Fruit fly (Drosophila melanogaster): Measurements from ENCODE around the gene OtopLa.
A peak's percentile ranks its signal among the peaks of the same experiment; 100 is the strongest.

The OtopLa gene

DNA sequence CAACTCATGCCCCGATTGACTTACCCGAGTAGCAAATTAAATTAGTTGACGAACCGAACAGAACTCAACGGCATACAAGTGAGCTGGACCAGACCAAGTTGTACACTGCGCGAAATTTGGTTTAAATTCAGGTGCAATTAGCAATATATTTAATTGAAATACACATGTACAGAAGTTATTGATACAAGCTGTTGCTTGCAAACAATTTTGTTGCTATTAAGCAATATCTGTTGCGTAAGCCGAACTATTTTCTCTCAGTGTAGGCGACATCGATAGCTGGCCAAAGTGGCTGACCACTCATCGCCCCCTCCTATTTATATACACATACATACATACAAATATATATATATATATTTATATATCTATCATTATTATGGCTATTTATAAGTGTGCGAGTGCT is 44.1 kb downstream of the OtopLa start (continued):
- TF ChIP-seq Drgx (GFP tag; IDR thresholded peaks at IDR 0.05) (no peak), sima (GFP tag; optimal IDR thresholded peaks at IDR 0.05) (no peak), Poxn (GFP tag; IDR thresholded peaks at IDR 0.05) (no peak), usp (GFP tag; optimal IDR thresholded peaks at IDR 0.05) (no peak), ap (GFP tag; IDR thresholded peaks at IDR 0.05) (no peak), CG11695 (GFP tag; IDR thresholded peaks at IDR 0.05) (no peak), CG18262 (tag; optimal IDR thresholded peaks at IDR 0.05) (peak; percentile 49), Abd-B (GFP tag; optimal IDR thresholded peaks at IDR 0.05) (no peak), CG7372 (GFP tag; IDR thresholded peaks at IDR 0.05) (0 out of 2 replicates have a peak, but pooled peaks have one; percentile 10), ranshi (GFP tag; IDR thresholded peaks at IDR 0.05) (peak; percentile 39; the same call in 1 of the 2 replicates), CG7357 (GFP tag; IDR thresholded peaks at IDR 0.05) (0 out of 3 replicates have a peak, but pooled peaks have one; percentile 25), lmd (GFP tag; IDR thresholded peaks at IDR 0.05) (peak; percentile 35; the same call in 1 of the 2 replicates), Ets97D (GFP tag; optimal IDR thresholded peaks at IDR 0.05) (no peak), aop (GFP tag; IDR thresholded peaks at IDR 0.05) (no peak), CG12744 (GFP tag; optimal IDR thresholded peaks at IDR 0.05) (no peak), CG8281 (tag; optimal IDR thresholded peaks at IDR 0.05) (no peak), CG17328 (GFP tag; IDR thresholded peaks at IDR 0.05) (peak; percentile 56; the same call in 1 of the 2 replicates), pum (GFP tag; optimal IDR thresholded peaks at IDR 0.05) (no peak), Blimp-1 (GFP tag; optimal IDR thresholded peaks at IDR 0.05) (peak; percentile 20), sob (GFP tag; IDR thresholded peaks at IDR 0.05) (no peak; the same call in 1 of the 2 replicates), Hr3 (GFP tag; optimal IDR thresholded peaks at IDR 0.05) (peak; percentile 6), Oaz (GFP tag; IDR thresholded peaks at IDR 0.05) (no peak), CG3407 (GFP tag; optimal IDR thresholded peaks at IDR 0.05) (no peak), Aef1 (GFP tag; IDR thresholded peaks at IDR 0.05) (no peak), CG7786 (GFP tag; optimal IDR thresholded peaks at IDR 0.05) (peak; percentile 15), CG14441 (GFP tag; IDR thresholded peaks at IDR 0.05) (peak; percentile 41; the same call in 1 of the 2 replicates), CG8478 (optimal IDR thresholded peaks at IDR 0.05) (no peak)

DNA sequence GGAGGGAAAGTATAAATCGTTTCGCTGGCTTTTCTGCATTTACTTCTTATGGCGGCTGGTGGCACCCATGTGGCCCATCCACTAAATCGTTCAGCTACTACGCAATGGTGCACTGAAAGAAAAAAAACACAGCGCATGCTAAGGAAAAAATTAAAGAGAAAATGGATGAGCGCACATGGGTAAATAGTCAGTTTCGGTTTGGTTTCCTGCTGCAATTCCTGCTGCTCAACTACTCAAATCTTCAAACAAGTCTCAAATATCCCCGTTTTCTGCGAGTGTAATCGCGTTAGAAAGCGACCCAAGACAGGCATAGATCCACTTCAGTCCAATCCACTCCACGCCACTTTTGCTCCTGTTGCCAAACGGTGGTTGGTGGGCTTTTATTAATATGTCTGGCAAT is 45.3 kb downstream of the OtopLa start:
- TF ChIP-seq insv (GFP tag; optimal IDR thresholded peaks at IDR 0.05) = no peak
- TF ChIP-seq Fer3 (tag; optimal IDR thresholded peaks at IDR 0.05) = no peak
- no peak for TF ChIP-seq E2f1 (GFP tag; IDR thresholded peaks at IDR 0.05)
- no peak for TF ChIP-seq chm (GFP tag; IDR thresholded peaks at IDR 0.05)
- TF ChIP-seq CG30403 (GFP tag; optimal IDR thresholded peaks at IDR 0.05) = no peak
- TF ChIP-seq org-1 (GFP tag; optimal IDR thresholded peaks at IDR 0.05) = no peak
- no peak for TF ChIP-seq her (GFP tag; optimal IDR thresholded peaks at IDR 0.05)
- no peak for TF ChIP-seq Abd-B (GFP tag; optimal IDR thresholded peaks at IDR 0.05)
- TF ChIP-seq lab (GFP tag; optimal IDR thresholded peaks at IDR 0.05) = no peak
- no peak for TF ChIP-seq Ssrp (tag; optimal IDR thresholded peaks at IDR 0.05)
- TF ChIP-seq esg (GFP tag; conservative IDR thresholded peaks at IDR 0.05) = no peak
- no peak for TF ChIP-seq MTF-1 (GFP tag; optimal IDR thresholded peaks at IDR 0.05; ENCODE audit: borderline replicate concordance)
- no peak for TF ChIP-seq ci (GFP tag; IDR thresholded peaks at IDR 0.05)
- TF ChIP-seq CG2129 (GFP tag; IDR thresholded peaks at IDR 0.05; ENCODE audit: partially characterized antibody) = no peak
- no peak for TF ChIP-seq CG16815 (GFP tag; optimal IDR thresholded peaks at IDR 0.05)
- no peak for TF ChIP-seq vfl (GFP tag; optimal IDR thresholded peaks at IDR 0.05)
- peak; percentile 27 for TF ChIP-seq Ets65A (GFP tag)
- no peak for TF ChIP-seq slou (GFP tag; optimal IDR thresholded peaks at IDR 0.05)
- TF ChIP-seq NK7.1 (GFP tag; optimal IDR thresholded peaks at IDR 0.05) = no peak
- TF ChIP-seq dmrt11E (tag; optimal IDR thresholded peaks at IDR 0.05) = peak; percentile 34
- no peak for TF ChIP-seq sens-2 (GFP tag; IDR thresholded peaks at IDR 0.05)
- TF ChIP-seq Antp (GFP tag; optimal IDR thresholded peaks at IDR 0.05) = no peak
- TF ChIP-seq CG4424 (GFP tag; optimal IDR thresholded peaks at IDR 0.05) = no peak
- no peak for TF ChIP-seq Fer2 (tag; optimal IDR thresholded peaks at IDR 0.05)
- peak; percentile 2 for TF ChIP-seq CG10979 (tag; optimal IDR thresholded peaks at IDR 0.05)
- no peak for TF ChIP-seq CG12659 (GFP tag; optimal IDR thresholded peaks at IDR 0.05)
- no peak for TF ChIP-seq BtbVII (GFP tag; optimal IDR thresholded peaks at IDR 0.05)
- no peak for TF ChIP-seq dpn (GFP tag; optimal IDR thresholded peaks at IDR 0.05)
